Worm (Caenorhabditis elegans) whole organism, L4/young adult: ENCODE measurements around the gene C43H6.4.

Experiments used
- dao-5 ChIP-seq: sonication (generic microtip); optimal IDR thresholded peaks from 2 replicates; lab custom pipeline; 2016; ENCODE audit warnings: missing genotype, missing genetic modification characterization, moderate library complexity, missing compliant biosample characterization
- him-1 ChIP-seq: sonication (generic microtip); optimal IDR thresholded peaks from 2 replicates; lab custom pipeline; 2016; ENCODE audit warnings: missing genotype, missing genetic modification reagents, missing genetic modification characterization, missing compliant biosample characterization

ce11 chrX:2381282-2381681 is 22.5 kb upstream of the C43H6.4 start, which contains the start of gene F47G3.4:
- TF ChIP-seq dao-5 (tag; lab: Kevin White, UChicago) (no peak), him-1 (no peak)
